Worm (Caenorhabditis elegans) whole organism, L4 larva: Measurements from ENCODE around the gene ecps-1.
A peak's percentile ranks its signal among the peaks of the same experiment; 100 is the strongest.

Source experiments
- D1046.2 ChIP-seq: fragments of 200-800 bp; sonication (Bioruptor generic); IDR thresholded peaks from 2 replicates; pipeline ENCODE4 v1.3.6; 2022; ENCODE audit warnings: missing genetic modification characterization, missing compliant biosample characterization
- F26F4.8 ChIP-seq: fragments of 200-800 bp; sonication (Bioruptor generic); conservative IDR thresholded peaks from 2 replicates; pipeline ENCODE4 v1.3.6; 2022; ENCODE audit warnings: missing genetic modification characterization, missing compliant biosample characterization
- F37D6.2 ChIP-seq: sonication (generic microtip); optimal IDR thresholded peaks from 2 replicates; lab custom pipeline; 2016; ENCODE audit warnings: mild to moderate bottlenecking, missing genetic modification characterization, missing compliant biosample characterization
- F49E8.2 ChIP-seq: sonication (generic microtip); optimal IDR thresholded peaks from 2 replicates; lab custom pipeline; 2016; ENCODE audit warnings: missing compliant biosample characterization, mild to moderate bottlenecking, missing genetic modification characterization, borderline replicate concordance
- Y5F2A.4 ChIP-seq: fragments of 200-800 bp; sonication (Bioruptor generic); optimal IDR thresholded peaks from 2 replicates; lab custom pipeline; 2018; ENCODE audit warnings: mild to moderate bottlenecking, missing genetic modification characterization, missing compliant biosample characterization
- ama-1 ChIP-seq: fragments of 150-350 bp; optimal IDR thresholded peaks from 2 replicates; lab custom pipeline; 2014; ENCODE audit warnings: inconsistent platforms, mixed read lengths
- arid-1 ChIP-seq: fragments of 200-800 bp; sonication (Bioruptor generic); conservative IDR thresholded peaks from 2 replicates; pipeline ENCODE4 v1.3.6; 2022; ENCODE audit warnings: missing genetic modification reagents, missing genetic modification characterization, missing compliant biosample characterization
- ceh-32 ChIP-seq: sonication (generic microtip); optimal IDR thresholded peaks from 2 replicates; lab custom pipeline; 2016; ENCODE audit warnings: mild to moderate bottlenecking, missing genetic modification characterization, missing compliant biosample characterization; ENCODE audit not compliant: poor library complexity
- ceh-44 ChIP-seq: fragments of 200-800 bp; sonication (Bioruptor generic); IDR thresholded peaks from 2 replicates; pipeline ENCODE4 v1.3.6; 2022; ENCODE audit warnings: missing genetic modification reagents, missing genetic modification characterization, missing compliant biosample characterization
- ceh-82 ChIP-seq: sonication (generic microtip); optimal IDR thresholded peaks from 2 replicates; lab custom pipeline; 2017; ENCODE audit warnings: missing biosample characterization, missing genetic modification characterization
- ces-1 ChIP-seq: fragments of 150-350 bp; sonication (generic microtip); optimal IDR thresholded peaks from 4 replicates; lab custom pipeline; 2014; ENCODE audit warnings: missing biosample characterization, missing genetic modification reagents, missing genetic modification characterization
- daf-12 ChIP-seq: fragments of 150-350 bp; optimal IDR thresholded peaks from 2 replicates; lab custom pipeline; 2014; ENCODE audit warnings: missing biosample characterization, missing genetic modification reagents, missing genetic modification characterization
- daf-16 ChIP-seq, 3 experiments: sonication (generic microtip); optimal IDR thresholded peaks; 2 replicates each; lab custom pipeline; 2016 to 2017; ENCODE audit warnings: missing genetic modification characterization in 3 of 3, missing genetic modification reagents in 3 of 3, mild to moderate bottlenecking in 2 of 3, missing compliant biosample characterization in 2 of 3, missing biosample characterization in 1 of 3, moderate library complexity in 1 of 3
- daf-19 ChIP-seq: fragments of 200-800 bp; sonication (Bioruptor generic); conservative IDR thresholded peaks from 2 replicates; pipeline ENCODE4 v1.3.6; 2022; ENCODE audit warnings: missing genetic modification characterization, missing compliant biosample characterization
- dmd-6 ChIP-seq: fragments of 200-800 bp; sonication (Bioruptor generic); IDR thresholded peaks from 2 replicates; pipeline ENCODE4 v1.3.6; 2022; ENCODE audit warnings: missing genetic modification reagents, missing genetic modification characterization, missing compliant biosample characterization
- dmd-9 ChIP-seq: fragments of 200-800 bp; sonication (Bioruptor generic); IDR thresholded peaks from 2 replicates; pipeline ENCODE4 v1.3.6; 2022; ENCODE audit warnings: missing genetic modification reagents, missing genetic modification characterization, missing compliant biosample characterization
- dpl-1 ChIP-seq: fragments of 150-350 bp; optimal IDR thresholded peaks from 2 replicates; lab custom pipeline; 2014; ENCODE audit warnings: missing biosample characterization, missing genetic modification reagents, missing genetic modification characterization
- dve-1 ChIP-seq: sonication (generic microtip); optimal IDR thresholded peaks from 2 replicates; lab custom pipeline; 2017; ENCODE audit warnings: antibody characterized with exemption, mild to moderate bottlenecking, missing genetic modification characterization, missing compliant biosample characterization; ENCODE audit not compliant: insufficient read depth
- fkh-10 ChIP-seq: fragments of 150-350 bp; optimal IDR thresholded peaks from 2 replicates; lab custom pipeline; 2014; ENCODE audit warnings: missing biosample characterization, missing genetic modification reagents, missing genetic modification characterization
- fos-1 ChIP-seq: fragments of 150-350 bp; optimal IDR thresholded peaks from 2 replicates; lab custom pipeline; 2014; ENCODE audit warnings: missing biosample characterization, missing genetic modification characterization
- gei-8 ChIP-seq: fragments of 200-800 bp; sonication (Bioruptor generic); optimal IDR thresholded peaks from 2 replicates; lab custom pipeline; 2018; ENCODE audit warnings: mild to moderate bottlenecking, missing genetic modification characterization, missing compliant biosample characterization
- hlh-30 ChIP-seq: sonication (generic microtip); optimal IDR thresholded peaks from 2 replicates; lab custom pipeline; 2017; ENCODE audit warnings: antibody characterized with exemption, mild to moderate bottlenecking, missing genetic modification characterization, missing compliant biosample characterization; ENCODE audit not compliant: insufficient read depth
- lin-1 ChIP-seq: fragments of 200-800 bp; sonication (Bioruptor generic); IDR thresholded peaks from 2 replicates; pipeline ENCODE4 v1.3.6; 2022; ENCODE audit warnings: missing genetic modification reagents, missing genetic modification characterization, missing compliant biosample characterization
- lin-29 ChIP-seq: fragments of 200-800 bp; sonication (Bioruptor generic); IDR thresholded peaks from 2 replicates; pipeline ENCODE4 v1.3.6; 2022; ENCODE audit warnings: missing genetic modification reagents, missing genetic modification characterization, missing compliant biosample characterization
- lin-39 ChIP-seq: fragments of 150-350 bp; optimal IDR thresholded peaks from 2 replicates; lab custom pipeline; 2014; ENCODE audit warnings: missing biosample characterization, missing genetic modification reagents, missing genetic modification characterization
- lir-3 ChIP-seq: sonication (generic microtip); optimal IDR thresholded peaks from 2 replicates; lab custom pipeline; 2016; ENCODE audit warnings: mild to moderate bottlenecking, missing genetic modification characterization, missing compliant biosample characterization
- lsy-2 ChIP-seq, 2 experiments: fragments of 150-350 bp in 1 of 2; sonication (generic microtip) in 1 of 2; optimal IDR thresholded peaks; 2 replicates each; lab custom pipeline; 2014 to 2017; ENCODE audit warnings: missing biosample characterization in 2 of 2, missing genetic modification characterization in 2 of 2
- madf-5 ChIP-seq, 2 experiments: fragments of 200-800 bp; sonication (Bioruptor generic); IDR thresholded peaks; 2 replicates each; pipeline ENCODE4 v1.3.6; 2022; ENCODE audit warnings: missing compliant biosample characterization in 2 of 2, missing genetic modification characterization in 2 of 2
- mep-1 ChIP-seq: fragments of 150-350 bp; sonication (generic microtip); optimal IDR thresholded peaks from 3 replicates; lab custom pipeline; 2014; ENCODE audit warnings: missing biosample characterization, missing genetic modification characterization
- mes-2 ChIP-seq: sonication (generic microtip); optimal IDR thresholded peaks from 2 replicates; lab custom pipeline; 2016; ENCODE audit warnings: missing genotype, mild to moderate bottlenecking, missing genetic modification characterization, missing compliant biosample characterization; ENCODE audit not compliant: poor library complexity, severe bottlenecking
- nhr-102 ChIP-seq: sonication (generic microtip); optimal IDR thresholded peaks from 2 replicates; lab custom pipeline; 2016; ENCODE audit warnings: mild to moderate bottlenecking, missing genetic modification characterization, moderate library complexity, missing compliant biosample characterization
- nhr-25 ChIP-seq: sonication (generic microtip); optimal IDR thresholded peaks from 2 replicates; lab custom pipeline; 2017; ENCODE audit warnings: missing genetic modification characterization, mild to moderate bottlenecking, missing compliant biosample characterization, antibody characterized with exemption, moderate library complexity, borderline replicate concordance; ENCODE audit not compliant: insufficient read depth
- nhr-28 ChIP-seq: fragments of 150-350 bp; optimal IDR thresholded peaks from 2 replicates; lab custom pipeline; 2014; ENCODE audit warnings: missing biosample characterization, missing genetic modification characterization
- nhr-41 ChIP-seq: fragments of 200-800 bp; sonication (Bioruptor generic); IDR thresholded peaks from 2 replicates; pipeline ENCODE4 v1.3.6; 2022; ENCODE audit warnings: missing genetic modification reagents, missing genetic modification characterization, missing compliant biosample characterization
- nhr-42 ChIP-seq: fragments of 200-800 bp; sonication (Bioruptor generic); IDR thresholded peaks from 2 replicates; pipeline ENCODE4 v1.3.6; 2022; ENCODE audit warnings: missing genetic modification characterization, missing compliant biosample characterization
- nhr-48 ChIP-seq: sonication (generic microtip); optimal IDR thresholded peaks from 2 replicates; lab custom pipeline; 2016; ENCODE audit warnings: mild to moderate bottlenecking, missing genetic modification characterization, missing compliant biosample characterization
- nhr-6 ChIP-seq: fragments of 150-350 bp; optimal IDR thresholded peaks from 2 replicates; lab custom pipeline; 2014; ENCODE audit warnings: missing biosample characterization, missing genetic modification characterization
- nhr-76 ChIP-seq: fragments of 150-350 bp; optimal IDR thresholded peaks from 2 replicates; lab custom pipeline; 2014; ENCODE audit warnings: missing biosample characterization, missing genetic modification characterization
- nhr-77 ChIP-seq: fragments of 150-350 bp; optimal IDR thresholded peaks from 2 replicates; lab custom pipeline; 2014; ENCODE audit warnings: missing biosample characterization, missing genetic modification characterization
- pha-4 ChIP-seq, 2 experiments: fragments of 150-350 bp in 1 of 2; fragments of 200-800 bp in 1 of 2; sonication (Bioruptor generic) in 1 of 2; IDR thresholded peaks in 1 of 2; optimal IDR thresholded peaks in 1 of 2; 2 replicates each; pipeline versions ENCODE4 v1.3.6 to Lab custom; 2014 to 2022; ENCODE audit warnings: missing genetic modification characterization in 2 of 2, missing genetic modification reagents in 2 of 2, missing biosample characterization in 1 of 2, missing compliant biosample characterization in 1 of 2
- php-3 ChIP-seq: fragments of 200-800 bp; sonication (Bioruptor generic); IDR thresholded peaks from 2 replicates; pipeline ENCODE4 v1.3.6; 2022; ENCODE audit warnings: missing genetic modification reagents, missing genetic modification characterization, missing compliant biosample characterization
- pqm-1 ChIP-seq: sonication (generic microtip); optimal IDR thresholded peaks from 2 replicates; lab custom pipeline; 2017; ENCODE audit warnings: missing biosample characterization, missing genetic modification characterization
- sdz-12 ChIP-seq: fragments of 200-800 bp; sonication (Bioruptor generic); optimal IDR thresholded peaks from 2 replicates; lab custom pipeline; 2018; ENCODE audit warnings: mild to moderate bottlenecking, missing genetic modification characterization, missing compliant biosample characterization
- snpc-4 ChIP-seq: fragments of 150-350 bp; optimal IDR thresholded peaks from 2 replicates; lab custom pipeline; 2014; ENCODE audit warnings: missing biosample characterization, missing genetic modification characterization
- spr-3 ChIP-seq: fragments of 200-800 bp; sonication (Bioruptor generic); optimal IDR thresholded peaks from 2 replicates; lab custom pipeline; 2018; ENCODE audit warnings: mild to moderate bottlenecking, missing genetic modification characterization, missing compliant biosample characterization
- tag-97 ChIP-seq: fragments of 200-800 bp; sonication (Bioruptor generic); IDR thresholded peaks from 2 replicates; pipeline ENCODE4 v1.3.6; 2022; ENCODE audit warnings: missing genetic modification characterization, missing compliant biosample characterization
- unc-62 ChIP-seq, 3 experiments: fragments of 150-350 bp in 1 of 3; sonication (generic microtip); optimal IDR thresholded peaks in 2 of 3; peaks in 1 of 3; 1 replicate in 1 of 3; 2 replicates in 2 of 3; lab custom pipeline; 2014 to 2017; ENCODE audit warnings: missing biosample characterization in 3 of 3, missing genetic modification characterization in 3 of 3, missing genetic modification reagents in 3 of 3, missing genotype in 1 of 3
- zip-11 ChIP-seq: fragments of 200-800 bp; sonication (Bioruptor generic); IDR thresholded peaks from 2 replicates; pipeline ENCODE4 v1.3.6; 2022; ENCODE audit warnings: missing genetic modification characterization, missing compliant biosample characterization
- zip-2 ChIP-seq: fragments of 150-350 bp; optimal IDR thresholded peaks from 2 replicates; lab custom pipeline; 2014; ENCODE audit warnings: missing biosample characterization, missing genetic modification characterization

ecps-1 gene

DNA sequence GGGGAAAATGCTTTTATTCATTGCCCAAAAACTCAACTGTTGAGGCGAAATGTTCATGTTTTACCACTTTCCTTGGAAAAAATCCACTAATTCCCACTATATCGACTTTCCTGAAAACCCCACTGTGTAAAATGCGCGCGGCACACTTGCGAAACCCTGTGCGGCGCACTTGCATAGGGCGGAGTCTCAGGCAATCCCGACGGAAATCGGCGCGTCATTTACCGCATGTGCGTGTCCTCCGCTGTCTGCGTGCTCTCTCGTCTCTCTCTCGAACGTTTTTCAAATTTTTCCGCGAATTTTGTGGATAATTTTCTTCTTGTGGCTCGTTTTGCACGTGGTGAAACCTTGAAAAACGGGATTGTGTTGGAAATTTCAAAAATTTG is 804 bp upstream of the ecps-1 start, which contains the start of gene atx-2 (continued):
- peak; percentile 23 for TF ChIP-seq nhr-28 (tag; lab: Kevin White, UChicago)
- TF ChIP-seq lin-39, result no peak
- TF ChIP-seq fos-1 (tag; lab: Kevin White, UChicago), result no peak
- TF ChIP-seq dmd-9, result peak; percentile 90
- no peak for TF ChIP-seq nhr-6
- TF ChIP-seq mep-1 (tag; lab: Kevin White, UChicago), result peak; percentile 89
- TF ChIP-seq D1046.2, result peak; percentile 94
- peak; percentile 84 for TF ChIP-seq lin-29
- TF ChIP-seq spr-3, result peak; percentile 81
- peak; percentile 98 for TF ChIP-seq lin-1 (GFP tag; lab: Robert Waterston, UW)
- no peak for TF ChIP-seq unc-62 (GFP tag; optimal IDR thresholded peaks at IDR 0.05 in 1 of 2; lab: Kevin White, UChicago)
- TF ChIP-seq unc-62 (tag; optimal IDR thresholded peaks at IDR 0.05; lab: Kevin White, UChicago), result no peak
- TF ChIP-seq lir-3 (tag; lab: Kevin White, UChicago), result peak; percentile 11
- TF ChIP-seq arid-1 (GFP tag; lab: Robert Waterston, UW), result peak; percentile 97
- TF ChIP-seq lsy-2 (tag; optimal IDR thresholded peaks at IDR 0.05; lab: Kevin White, UChicago), result peak; percentile 49 to 78
- no peak for TF ChIP-seq zip-2 (tag; lab: Kevin White, UChicago)
- peak; percentile 31 for TF ChIP-seq fkh-10 (GFP tag; lab: Kevin White, UChicago)
- no peak for TF ChIP-seq pqm-1
- peak; percentile 13 to 78 for TF ChIP-seq daf-16 (GFP tag; optimal IDR thresholded peaks at IDR 0.05; lab: Kevin White, UChicago)
- peak; percentile 35 for TF ChIP-seq daf-16 (tag; optimal IDR thresholded peaks at IDR 0.05; lab: Kevin White, UChicago)
- TF ChIP-seq ceh-44 (GFP tag; lab: Robert Waterston, UW), result peak; percentile 98
- TF ChIP-seq ces-1 (GFP tag; lab: Kevin White, UChicago), result no peak
- peak; percentile 91 for TF ChIP-seq pha-4 (GFP tag; IDR thresholded peaks at IDR 0.05; lab: Robert Waterston, UW)
- no peak for TF ChIP-seq pha-4 (tag; optimal IDR thresholded peaks at IDR 0.05; lab: Kevin White, UChicago)
- TF ChIP-seq nhr-102, result peak; percentile 89
- peak; percentile 66 for TF ChIP-seq F37D6.2 (tag; lab: Kevin White, UChicago)
- peak; percentile 91 for TF ChIP-seq php-3 (GFP tag; lab: Robert Waterston, UW)
- no peak for TF ChIP-seq nhr-77 (tag; lab: Kevin White, UChicago)
- peak; percentile 97 for TF ChIP-seq mes-2 (tag; lab: Kevin White, UChicago)
- TF ChIP-seq F49E8.2 (tag; lab: Kevin White, UChicago), result peak; percentile 68
- no peak for TF ChIP-seq ceh-82
- TF ChIP-seq dpl-1, result peak; percentile 71
- TF ChIP-seq daf-19 (GFP tag; lab: Robert Waterston, UW), result no peak
- TF ChIP-seq nhr-42, result peak; percentile 88
- peak; percentile 67 for TF ChIP-seq sdz-12
- TF ChIP-seq daf-12 (tag; lab: Kevin White, UChicago), result no peak
- TF ChIP-seq zip-11 (GFP tag; lab: Robert Waterston, UW), result 0 out of 2 replicates have a peak, but pooled peaks have one; percentile 38
- peak; percentile 87 for TF ChIP-seq dmd-6 (GFP tag; lab: Robert Waterston, UW)
- TF ChIP-seq ama-1 (lab: Kevin White, UChicago), result no peak
- peak; percentile 92 for TF ChIP-seq nhr-41
- peak; percentile 75 for TF ChIP-seq Y5F2A.4
- peak; percentile 82 for TF ChIP-seq dve-1 (tag; lab: Kevin White, UChicago)
- no peak for TF ChIP-seq snpc-4 (tag; lab: Kevin White, UChicago)
- TF ChIP-seq madf-5 (GFP tag; IDR thresholded peaks at IDR 0.05; lab: Robert Waterston, UW), result peak; percentile 44 to 93; a peak in 2 of 4 replicates
- no peak for TF ChIP-seq ceh-32 (tag; lab: Kevin White, UChicago)
- peak; percentile 54 for TF ChIP-seq gei-8 (GFP tag; lab: Kevin White, UChicago)
- TF ChIP-seq nhr-48 (tag; lab: Kevin White, UChicago), result peak; percentile 71
- TF ChIP-seq nhr-76 (tag; lab: Kevin White, UChicago), result no peak
- 0 out of 2 replicates have a peak, but pooled peaks have one; percentile 63 for TF ChIP-seq tag-97
- TF ChIP-seq hlh-30 (tag; lab: Kevin White, UChicago), result peak; percentile 87
- no peak for TF ChIP-seq F26F4.8 (GFP tag; lab: Robert Waterston, UW)
- no peak for TF ChIP-seq nhr-25 (tag; lab: Kevin White, UChicago)
